Fruit fly (Drosophila melanogaster): ENCODE measurements around the gene CG32486.
A peak's percentile ranks its signal among the peaks of the same experiment; 100 is the strongest.

CG32486 gene

dm6 chr3L:3083329-3084083 is 12.9 kb upstream of the CG32486 start (continued):
- TF ChIP-seq ap (GFP tag; IDR thresholded peaks at IDR 0.05) (no peak), CG16813 (GFP tag; IDR thresholded peaks at IDR 0.05; ENCODE audit: partially characterized antibody) (no peak), Side (GFP tag; optimal IDR thresholded peaks at IDR 0.05) (peak; percentile 4), gsb (GFP tag; IDR thresholded peaks at IDR 0.05) (no peak), Meics (GFP tag; optimal IDR thresholded peaks at IDR 0.05) (peak; percentile 28), zfh1 (GFP tag; IDR thresholded peaks at IDR 0.05) (peak; percentile 70; the same call in 2 of the 3 replicates), D (optimal IDR thresholded peaks at IDR 0.05) (no peak), D (GFP tag; optimal IDR thresholded peaks at IDR 0.05) (peak; percentile 76), gcm (GFP tag; optimal IDR thresholded peaks at IDR 0.05) (no peak), shn (GFP tag; optimal IDR thresholded peaks at IDR 0.05) (no peak), CG11560 (tag; IDR thresholded peaks at IDR 0.05) (no peak), bowl (GFP tag; IDR thresholded peaks at IDR 0.05) (peak; percentile 25; the same call in 1 of the 2 replicates), CG33213 (GFP tag; optimal IDR thresholded peaks at IDR 0.05) (no peak), row (GFP tag; IDR thresholded peaks at IDR 0.05) (peak; percentile 7; the same call in 1 of the 3 replicates), ase (GFP tag; IDR thresholded peaks at IDR 0.05) (no peak), gem (tag; optimal IDR thresholded peaks at IDR 0.05) (peak; percentile 48), CG17912 (GFP tag; optimal IDR thresholded peaks at IDR 0.05) (no peak), CG11456 (GFP tag; IDR thresholded peaks at IDR 0.05) (no peak), odd (GFP tag; optimal IDR thresholded peaks at IDR 0.05) (peak; percentile 73), CG11723 (GFP tag; optimal IDR thresholded peaks at IDR 0.05) (peak; percentile 43), gro (GFP tag; optimal IDR thresholded peaks at IDR 0.05) (no peak), aop (GFP tag; IDR thresholded peaks at IDR 0.05) (peak; percentile 44; the same call in 1 of the 2 replicates), CG12391 (tag; optimal IDR thresholded peaks at IDR 0.05) (no peak), lmd (GFP tag; IDR thresholded peaks at IDR 0.05) (no peak), amos (GFP tag; IDR thresholded peaks at IDR 0.05; ENCODE audit: partially characterized antibody) (no peak; the same call in 1 of the 2 replicates), bab2 (GFP tag; optimal IDR thresholded peaks at IDR 0.05) (peak; percentile 52), dimm (GFP tag; IDR thresholded peaks at IDR 0.05) (no peak), sd (tag; optimal IDR thresholded peaks at IDR 0.05) (peak; percentile 95), Myb (GFP tag; optimal IDR thresholded peaks at IDR 0.05) (peak; percentile 17), vnd (GFP tag; IDR thresholded peaks at IDR 0.05; ENCODE audit: partially characterized antibody) (no peak; the same call in 2 of the 3 replicates), Xbp1 (GFP tag; optimal IDR thresholded peaks at IDR 0.05) (no peak), CG7987 (GFP tag; optimal IDR thresholded peaks at IDR 0.05) (peak; percentile 51), CG2129 (GFP tag; IDR thresholded peaks at IDR 0.05; ENCODE audit: partially characterized antibody) (no peak), Gug (GFP tag; IDR thresholded peaks at IDR 0.05) (peak; percentile 16; the same call in 1 of the 4 replicates), CG3065 (GFP tag; optimal IDR thresholded peaks at IDR 0.05) (no peak), CG6689 (GFP tag; IDR thresholded peaks at IDR 0.05) (peak; percentile 54; the same call in 1 of the 2 replicates), sr (GFP tag; IDR thresholded peaks at IDR 0.05) (0 out of 3 replicates have a peak, but pooled peaks have one; percentile 17), CG2889 (GFP tag; IDR thresholded peaks at IDR 0.05) (no peak), CG1233 (GFP tag; optimal IDR thresholded peaks at IDR 0.05) (peak; percentile 52), wor (GFP tag; IDR thresholded peaks at IDR 0.05) (no peak), trem (tag; optimal IDR thresholded peaks at IDR 0.05) (no peak), CG13296 (GFP tag; optimal IDR thresholded peaks at IDR 0.05) (peak; percentile 16), nerfin-1 (tag; optimal IDR thresholded peaks at IDR 0.05) (peak; percentile 44), slbo (GFP tag; IDR thresholded peaks at IDR 0.05) (no peak), slou (GFP tag; optimal IDR thresholded peaks at IDR 0.05) (no peak), CG13894 (tag; optimal IDR thresholded peaks at IDR 0.05) (peak; percentile 88), exex (tag; optimal IDR thresholded peaks at IDR 0.05) (peak; percentile 100), B-H1 (GFP tag; IDR thresholded peaks at IDR 0.05) (no peak; the same call in 2 of the 3 replicates), chif (GFP tag; optimal IDR thresholded peaks at IDR 0.05) (peak; percentile 13 to 28), CG6272 (GFP tag; IDR thresholded peaks at IDR 0.05) (no peak)

All from whole organism, embryonic.